Fruit fly (Drosophila melanogaster) whole organism, adult: ENCODE results near the gene CG9338.

Experiments
- CG14711 ChIP-seq: fragments of 200-800 bp; sonication (Bioruptor generic); optimal IDR thresholded peaks from 2 replicates; lab custom pipeline; 2018; ENCODE audit warnings: missing biosample characterization, mild to moderate bottlenecking, missing genetic modification characterization, moderate library complexity
- CG1620 ChIP-seq: fragments of 200-800 bp; sonication (Bioruptor generic); optimal IDR thresholded peaks from 2 replicates; lab custom pipeline; 2016; ENCODE audit warnings: missing biosample characterization, missing genetic modification characterization
- CG5204 ChIP-seq: fragments of 200-800 bp; sonication (Bioruptor generic); optimal IDR thresholded peaks from 2 replicates; lab custom pipeline; 2016; ENCODE audit warnings: missing biosample characterization, missing genetic modification characterization
- CG7045 ChIP-seq: fragments of 200-800 bp; sonication (Bioruptor generic); optimal IDR thresholded peaks from 2 replicates; lab custom pipeline; 2017; ENCODE audit warnings: missing biosample characterization, mild to moderate bottlenecking, missing genetic modification characterization
- Clk ChIP-seq: fragments of 200-800 bp; sonication (Bioruptor generic); optimal IDR thresholded peaks from 2 replicates; lab custom pipeline; 2017; ENCODE audit warnings: missing biosample characterization, missing genetic modification characterization
- Mnt ChIP-seq: fragments of 200-800 bp; sonication (Bioruptor generic); optimal IDR thresholded peaks from 2 replicates; lab custom pipeline; 2016; ENCODE audit warnings: missing biosample characterization, mild to moderate bottlenecking, missing genetic modification characterization
- cic ChIP-seq: fragments of 200-800 bp; sonication (Bioruptor generic); optimal IDR thresholded peaks from 2 replicates; lab custom pipeline; 2017; ENCODE audit warnings: missing biosample characterization, mild to moderate bottlenecking, missing genetic modification characterization, moderate library complexity
- cnc ChIP-seq, 2 experiments: fragments of >200 bp; optimal IDR thresholded peaks; 2 replicates each; lab custom pipeline; 2017
- pad ChIP-seq: fragments of 200-800 bp; sonication (Bioruptor generic); optimal IDR thresholded peaks from 3 replicates; lab custom pipeline; 2017; ENCODE audit warnings: missing biosample characterization, missing genetic modification characterization, mild to moderate bottlenecking, moderate library complexity, missing genetic modification reagents
- tj ChIP-seq: fragments of 200-800 bp; sonication (Bioruptor generic); optimal IDR thresholded peaks from 3 replicates; lab custom pipeline; 2017; ENCODE audit warnings: missing biosample characterization, mild to moderate bottlenecking, missing genetic modification characterization, moderate library complexity

dm6 chr2L:20827045-20827444 lies 38.0 kb upstream of the CG9338 start:
- TF ChIP-seq CG14711 (tag; lab: Kevin White, UChicago), result no peak
- no peak for TF ChIP-seq Clk
- TF ChIP-seq cic (GFP tag; lab: Kevin White, UChicago), result no peak
- TF ChIP-seq CG7045 (GFP tag; lab: Kevin White, UChicago), result no peak
- TF ChIP-seq pad (GFP tag; lab: Kevin White, UChicago), result no peak
- TF ChIP-seq tj (GFP tag; lab: Kevin White, UChicago), result no peak
- TF ChIP-seq CG5204 (GFP tag; lab: Kevin White, UChicago), result no peak
- no peak for TF ChIP-seq cnc (optimal IDR thresholded peaks at IDR 0.05; lab: Kevin White, UChicago)
- no peak for TF ChIP-seq Mnt
- no peak for TF ChIP-seq CG1620 (GFP tag; lab: Kevin White, UChicago)
